Fruit fly (Drosophila melanogaster): Measurements from ENCODE around the gene Cyp4e3.

Cyp4e3 gene

dm6 chr2L:9757990-9758814 is 8.3 kb upstream of the Cyp4e3 start, which contains the start of gene zf30C (continued):
- TF ChIP-seq sisA (GFP tag; IDR thresholded peaks at IDR 0.05) (peak; percentile 92), ase (GFP tag; IDR thresholded peaks at IDR 0.05) (peak; percentile 77), Dfd (GFP tag; optimal IDR thresholded peaks at IDR 0.05) (no peak), da (GFP tag; optimal IDR thresholded peaks at IDR 0.05) (peak; percentile 70), CG15514 (GFP tag; optimal IDR thresholded peaks at IDR 0.05) (peak; percentile 100), HHEX (GFP tag; optimal IDR thresholded peaks at IDR 0.05) (peak; percentile 80), CG17186 (GFP tag; optimal IDR thresholded peaks at IDR 0.05) (peak; percentile 69), CTCF (GFP tag; optimal IDR thresholded peaks at IDR 0.05) (peak; percentile 7), bcd (GFP tag; optimal IDR thresholded peaks at IDR 0.05) (peak; percentile 82), Ets65A (GFP tag) (peak; percentile 98), danr (GFP tag; IDR thresholded peaks at IDR 0.05) (peak; percentile 60; the same call in 1 of the 2 replicates), Lim3 (GFP tag; IDR thresholded peaks at IDR 0.05) (no peak), caup (GFP tag; optimal IDR thresholded peaks at IDR 0.05; ENCODE audit: severe bottlenecking) (peak; percentile 80), CG2120 (GFP tag; optimal IDR thresholded peaks at IDR 0.05) (peak; percentile 96), nau (GFP tag; optimal IDR thresholded peaks at IDR 0.05) (no peak), CG9215 (GFP tag; IDR thresholded peaks at IDR 0.05) (peak; percentile 84), eve (GFP tag; optimal IDR thresholded peaks at IDR 0.05) (no peak), cwo (GFP tag; optimal IDR thresholded peaks at IDR 0.05) (peak; percentile 48), mam (GFP tag; optimal IDR thresholded peaks at IDR 0.05) (peak; percentile 97), croc (GFP tag; conservative IDR thresholded peaks at IDR 0.05) (peak; percentile 40), CG9932 (GFP tag; IDR thresholded peaks at IDR 0.05) (peak; percentile 94), CG1529 (GFP tag; optimal IDR thresholded peaks at IDR 0.05) (peak; percentile 51), CG17829 (tag; optimal IDR thresholded peaks at IDR 0.05) (peak; percentile 82), CG4854 (GFP tag; optimal IDR thresholded peaks at IDR 0.05) (peak; percentile 76), zfh2 (GFP tag; optimal IDR thresholded peaks at IDR 0.05) (peak; percentile 95), Hey (tag; optimal IDR thresholded peaks at IDR 0.05) (peak; percentile 28), CG7357 (GFP tag; IDR thresholded peaks at IDR 0.05) (peak; percentile 63; the same call in 1 of the 3 replicates), CG5180 (GFP tag; optimal IDR thresholded peaks at IDR 0.05) (peak; percentile 33), trh (GFP tag; optimal IDR thresholded peaks at IDR 0.05) (peak; percentile 66), CG12769 (tag; optimal IDR thresholded peaks at IDR 0.05) (peak; percentile 81), pum (GFP tag; optimal IDR thresholded peaks at IDR 0.05) (peak; percentile 93), BEAF-32 (GFP tag; optimal IDR thresholded peaks at IDR 0.05) (peak; percentile 55), CrebB (tag; optimal IDR thresholded peaks at IDR 0.05) (peak; percentile 61), Hand (GFP tag; optimal IDR thresholded peaks at IDR 0.05) (peak; percentile 32), az2 (GFP tag; optimal IDR thresholded peaks at IDR 0.05) (peak; percentile 90), CG10274 (GFP tag; optimal IDR thresholded peaks at IDR 0.05) (peak; percentile 66), CG6854 (GFP tag; optimal IDR thresholded peaks at IDR 0.05) (peak; percentile 26), NC2β (GFP tag; optimal IDR thresholded peaks at IDR 0.05) (peak; percentile 87), CG17359 (tag; optimal IDR thresholded peaks at IDR 0.05) (peak; percentile 76), ro (GFP tag; IDR thresholded peaks at IDR 0.05) (0 out of 2 replicates have a peak, but pooled peaks have one; percentile 30), PHDP (tag; optimal IDR thresholded peaks at IDR 0.05) (peak; percentile 76), CG7839 (tag; optimal IDR thresholded peaks at IDR 0.05) (peak; percentile 76), CG9817 (tag; optimal IDR thresholded peaks at IDR 0.05) (peak; percentile 85), wor (GFP tag; IDR thresholded peaks at IDR 0.05) (peak; percentile 54; the same call in 1 of the 2 replicates), CG33213 (GFP tag; optimal IDR thresholded peaks at IDR 0.05) (peak; percentile 84), Awh (GFP tag; IDR thresholded peaks at IDR 0.05) (no peak; the same call in 1 of the 2 replicates), Hr78 (GFP tag; optimal IDR thresholded peaks at IDR 0.05) (peak in 1 of 2 experiments; percentile 16), ttk (GFP tag; IDR thresholded peaks at IDR 0.05) (peak; percentile 84), Sry-δ (GFP tag; optimal IDR thresholded peaks at IDR 0.05) (peak; percentile 75)

All from whole organism, embryonic.